Worm (Caenorhabditis elegans) whole organism, midembryonic: ENCODE measurements around the gene F46H5.11.

Source experiments
- T22C8.4 ChIP-seq: fragments of 200-800 bp; sonication (Bioruptor generic); IDR thresholded peaks from 2 replicates; pipeline ENCODE4 v1.3.6; 2022; ENCODE audit warnings: missing genetic modification characterization, missing compliant biosample characterization
- cog-1 ChIP-seq: sonication (generic microtip); optimal IDR thresholded peaks from 2 replicates; lab custom pipeline; 2016; ENCODE audit warnings: missing genetic modification characterization, missing compliant biosample characterization
- flt-1 ChIP-seq: fragments of 200-800 bp; sonication (Bioruptor generic); IDR thresholded peaks from 2 replicates; pipeline ENCODE4 v1.3.6; 2022; ENCODE audit warnings: missing genetic modification characterization, missing compliant biosample characterization
- med-1 ChIP-seq: sonication (generic microtip); optimal IDR thresholded peaks from 2 replicates; lab custom pipeline; 2017; ENCODE audit warnings: missing genetic modification characterization, mild to moderate bottlenecking, missing compliant biosample characterization, antibody characterized with exemption, missing genetic modification reagents; ENCODE audit not compliant: insufficient read depth

- no peak for TF ChIP-seq med-1 (GFP tag; lab: Kevin White, UChicago)
- TF ChIP-seq T22C8.4 (GFP tag; lab: Robert Waterston, UW) = no peak
- no peak for TF ChIP-seq flt-1 (GFP tag; lab: Robert Waterston, UW)
- TF ChIP-seq cog-1 (tag; lab: Kevin White, UChicago) = no peak
Observed at ce11 chrX:7318639-7319038, 46.8 kb upstream of the F46H5.11 start, which contains the start of gene spp-4.
